Worm (Caenorhabditis elegans): ENCODE measurements around the gene irld-17.

Gene irld-17

ce11 chrV:1642199-1642598, 10.4 kb downstream of the irld-17 start, which contains the start of gene Y46H3D.1:
Y46H3D.1 (plus strand) TSS chrV:1642499.
- TF ChIP-seq nhr-47 (tag; optimal IDR thresholded peaks at IDR 0.05) (no peak), elt-3 (tag; optimal IDR thresholded peaks at IDR 0.05) (no peak), unc-86 (tag; optimal IDR thresholded peaks at IDR 0.05) (no peak), skn-1 (tag; optimal IDR thresholded peaks at IDR 0.05) (no peak), unc-62 (GFP tag; optimal IDR thresholded peaks at IDR 0.05) (no peak), mdl-1 (tag; optimal IDR thresholded peaks at IDR 0.05) (no peak), nhr-71 (tag; optimal IDR thresholded peaks at IDR 0.05) (no peak), lir-3 (tag; optimal IDR thresholded peaks at IDR 0.05; ENCODE audit: poor library complexity) (no peak), hlh-4 (tag; optimal IDR thresholded peaks at IDR 0.05) (no peak), ztf-11 (tag; optimal IDR thresholded peaks at IDR 0.05) (no peak), ceh-90 (tag; optimal IDR thresholded peaks at IDR 0.05) (no peak), fkh-10 (GFP tag; optimal IDR thresholded peaks at IDR 0.05) (no peak), sox-4 (tag; optimal IDR thresholded peaks at IDR 0.05) (no peak), dsc-1 (tag; optimal IDR thresholded peaks at IDR 0.05) (no peak), irx-1 (tag; optimal IDR thresholded peaks at IDR 0.05) (no peak), pag-3 (tag; optimal IDR thresholded peaks at IDR 0.05; ENCODE audit: borderline replicate concordance, insufficient read depth) (no peak), efl-3 (GFP tag; optimal IDR thresholded peaks at IDR 0.05) (no peak), grh-1 (GFP tag; IDR thresholded peaks at IDR 0.05) (no peak)

- no peak for TF ChIP-seq isw-1 (GFP tag; IDR thresholded peaks at IDR 0.05)
Measured at ce11 chrV:1642768-1643167, 11.0 kb downstream of the irld-17 start.

ce11 chrV:1643886-1644285, 12.1 kb downstream of the irld-17 start, which contains the start of gene alh-2:
alh-2 (plus strand) TSS chrV:1644169.
- TF ChIP-seq mef-2 (tag; optimal IDR thresholded peaks at IDR 0.05) (no peak), snu-23 (GFP tag; optimal IDR thresholded peaks at IDR 0.05) (no peak), aha-1 (tag; optimal IDR thresholded peaks at IDR 0.05) (no peak), alr-1 (tag; optimal IDR thresholded peaks at IDR 0.05; ENCODE audit: borderline replicate concordance) (no peak), nhr-20 (tag; optimal IDR thresholded peaks at IDR 0.05) (no peak), irx-1 (tag; optimal IDR thresholded peaks at IDR 0.05) (no peak), ceh-90 (tag; optimal IDR thresholded peaks at IDR 0.05) (no peak), ceh-88 (GFP tag; IDR thresholded peaks at IDR 0.05) (no peak), sup-37 (GFP tag; optimal IDR thresholded peaks at IDR 0.05) (no peak), nhr-12 (tag; optimal IDR thresholded peaks at IDR 0.05) (no peak), fos-1 (tag; optimal IDR thresholded peaks at IDR 0.05) (no peak), dsc-1 (tag; optimal IDR thresholded peaks at IDR 0.05) (no peak), C34B4.2 (tag; optimal IDR thresholded peaks at IDR 0.05) (no peak)

ce11 chrV:1648000-1648399, 16.2 kb downstream of the irld-17 start, which contains the start of gene irld-45:
irld-45 (plus strand) TSS chrV:1648300.
- TF ChIP-seq efl-3 (GFP tag; optimal IDR thresholded peaks at IDR 0.05) (no peak), lsy-2 (tag; optimal IDR thresholded peaks at IDR 0.05) (no peak), F16B12.6 (tag; optimal IDR thresholded peaks at IDR 0.05) (no peak), sptf-1 (tag; optimal IDR thresholded peaks at IDR 0.05) (no peak), xbp-1 (tag; optimal IDR thresholded peaks at IDR 0.05) (no peak), hpl-2 (GFP tag; optimal IDR thresholded peaks at IDR 0.05) (no peak)

- TF ChIP-seq C04F5.9 (tag; optimal IDR thresholded peaks at IDR 0.05) (no peak), aha-1 (tag; optimal IDR thresholded peaks at IDR 0.05) (no peak), ceh-63 (GFP tag; optimal IDR thresholded peaks at IDR 0.05) (no peak), elt-3 (tag; optimal IDR thresholded peaks at IDR 0.05) (no peak)
Measured at ce11 chrV:1651045-1651444, 19.2 kb downstream of the irld-17 start, which contains the start of gene irld-44. irld-44 (plus strand) TSS chrV:1651345.
